Worm (Caenorhabditis elegans): ENCODE measurements around the gene R10D12.10.
A peak's percentile ranks its signal among the peaks of the same experiment; 100 is the strongest.

Gene R10D12.10

ce11 chrV:13957691-13958090 is 456 bp downstream of the R10D12.10 start:
- no peak for TF ChIP-seq C17E4.6 (GFP tag; IDR thresholded peaks at IDR 0.05)
- no peak for TF ChIP-seq ama-1 (optimal IDR thresholded peaks at IDR 0.05)
- no peak for TF ChIP-seq ama-1 (GFP tag; optimal IDR thresholded peaks at IDR 0.05)
- TF ChIP-seq T26A5.8 (tag; optimal IDR thresholded peaks at IDR 0.05), result no peak
- TF ChIP-seq somi-1 (GFP tag; optimal IDR thresholded peaks at IDR 0.05), result no peak
- TF ChIP-seq zfh-2 (GFP tag; conservative IDR thresholded peaks at IDR 0.05), result no peak
- no peak for TF ChIP-seq sdz-38 (tag; optimal IDR thresholded peaks at IDR 0.05)
- no peak for TF ChIP-seq bed-1 (GFP tag; IDR thresholded peaks at IDR 0.05)
- no peak for TF ChIP-seq ztf-25 (GFP tag; IDR thresholded peaks at IDR 0.05)
- no peak for TF ChIP-seq ztf-26 (tag; optimal IDR thresholded peaks at IDR 0.05)
- TF ChIP-seq hlh-12 (tag; optimal IDR thresholded peaks at IDR 0.05), result no peak
- TF ChIP-seq ztf-22 (GFP tag; optimal IDR thresholded peaks at IDR 0.05), result no peak
- no peak for TF ChIP-seq rcor-1 (GFP tag; IDR thresholded peaks at IDR 0.05)
- no peak for TF ChIP-seq nfya-2 (GFP tag; IDR thresholded peaks at IDR 0.05)
- no peak for TF ChIP-seq F57A8.1 (GFP tag; optimal IDR thresholded peaks at IDR 0.05)

DNA sequence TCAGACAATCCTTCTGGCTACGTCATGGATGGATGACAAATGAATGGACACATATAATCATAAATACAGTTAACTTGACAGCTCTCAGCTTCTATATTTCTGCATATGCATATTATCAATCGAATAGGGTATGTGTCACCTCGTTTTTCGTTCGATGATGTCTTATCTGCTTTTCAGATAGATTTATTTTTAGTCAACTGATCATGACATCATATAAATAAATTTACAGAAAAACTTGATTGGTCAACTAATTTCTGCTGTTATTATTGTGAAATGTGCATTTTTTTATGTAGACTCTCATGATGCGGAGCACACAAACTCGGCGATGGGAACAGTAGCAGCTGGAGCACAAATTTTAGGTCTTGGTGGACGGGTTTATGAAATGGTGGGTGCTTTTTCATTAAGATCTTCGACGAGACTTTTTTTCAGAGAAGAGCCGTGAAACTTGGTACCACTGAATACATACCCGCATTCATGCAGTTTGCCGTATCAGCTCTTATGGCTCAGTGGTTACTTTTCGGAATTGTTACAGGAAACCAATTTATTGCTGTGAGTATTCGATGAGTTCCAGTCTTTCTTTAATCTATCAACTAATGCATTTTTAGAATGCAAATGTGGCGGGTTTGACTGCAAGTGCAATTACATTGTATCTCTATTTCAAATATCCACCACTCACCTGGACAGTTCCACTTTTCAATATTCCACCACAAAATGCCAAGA is 2.6 kb downstream of the R10D12.10 start:
- TF ChIP-seq unc-62 (GFP tag; optimal IDR thresholded peaks at IDR 0.05) (peak; percentile 63), hrde-1 (tag; optimal IDR thresholded peaks at IDR 0.05; ENCODE audit: borderline replicate concordance) (no peak)

- TF ChIP-seq egl-44 (GFP tag; IDR thresholded peaks at IDR 0.05), result no peak
- TF ChIP-seq aptf-2 (GFP tag; conservative IDR thresholded peaks at IDR 0.05), result no peak
- TF ChIP-seq ztf-22 (GFP tag; optimal IDR thresholded peaks at IDR 0.05), result no peak
- no peak for TF ChIP-seq egl-18 (GFP tag; IDR thresholded peaks at IDR 0.05)
- no peak for TF ChIP-seq B0261.1 (tag; optimal IDR thresholded peaks at IDR 0.05)
- TF ChIP-seq lin-54 (GFP tag; optimal IDR thresholded peaks at IDR 0.05), result no peak
- TF ChIP-seq cebp-1 (GFP tag; IDR thresholded peaks at IDR 0.05), result no peak
- TF ChIP-seq cebp-1 (tag; optimal IDR thresholded peaks at IDR 0.05), result no peak
- no peak for TF ChIP-seq C06A6.2 (GFP tag; conservative IDR thresholded peaks at IDR 0.05)
- no peak for TF ChIP-seq unc-130 (GFP tag; optimal IDR thresholded peaks at IDR 0.05)
- no peak for TF ChIP-seq sptf-2 (GFP tag; optimal IDR thresholded peaks at IDR 0.05)
- TF ChIP-seq bed-2 (GFP tag; IDR thresholded peaks at IDR 0.05), result no peak
- TF ChIP-seq sea-2 (GFP tag; IDR thresholded peaks at IDR 0.05), result no peak
- no peak for TF ChIP-seq chd-7 (tag; optimal IDR thresholded peaks at IDR 0.05)
- no peak for TF ChIP-seq ztf-18 (tag; optimal IDR thresholded peaks at IDR 0.05)
These were observed 4.1 kb downstream of the R10D12.10 start, which contains the start of gene swt-6 for ce11 chrV:13954056-13954455. swt-6 (plus strand) TSS chrV:13954356.

ce11 chrV:13953191-13953590 is 5.0 kb downstream of the R10D12.10 start, which contains the start of gene R10D12.8:
R10D12.8 (minus strand) TSS chrV:13953291.
- no peak for TF ChIP-seq hmg-20 (GFP tag; IDR thresholded peaks at IDR 0.05)
- no peak for TF ChIP-seq F22D6.2 (tag; optimal IDR thresholded peaks at IDR 0.05)
- no peak for TF ChIP-seq ceh-100 (GFP tag; IDR thresholded peaks at IDR 0.05)
- no peak for TF ChIP-seq ztf-25 (GFP tag; IDR thresholded peaks at IDR 0.05)
- TF ChIP-seq K11D2.4 (GFP tag; IDR thresholded peaks at IDR 0.05), result no peak
- TF ChIP-seq F57A8.1 (GFP tag; optimal IDR thresholded peaks at IDR 0.05), result no peak
- no peak for TF ChIP-seq cebp-2 (GFP tag; IDR thresholded peaks at IDR 0.05)
- TF ChIP-seq aptf-2 (GFP tag; conservative IDR thresholded peaks at IDR 0.05), result no peak
- TF ChIP-seq xnd-1 (tag; optimal IDR thresholded peaks at IDR 0.05), result no peak
- TF ChIP-seq lin-40 (tag; optimal IDR thresholded peaks at IDR 0.05), result no peak

Measured in whole organism, young adult.